Worm (Caenorhabditis elegans) whole organism, L1 larva: ENCODE measurements around the gene Y50D7A.8.

ENCODE experiments used
- C34B4.2 ChIP-seq: sonication (generic microtip); optimal IDR thresholded peaks from 2 replicates; lab custom pipeline; 2017; ENCODE audit warnings: mild to moderate bottlenecking, missing genetic modification characterization, missing compliant biosample characterization
- F16B12.6 ChIP-seq: fragments of 150-350 bp; optimal IDR thresholded peaks from 2 replicates; lab custom pipeline; 2014; ENCODE audit warnings: missing biosample characterization, missing genetic modification characterization
- Y116A8C.19 ChIP-seq: sonication (generic microtip); optimal IDR thresholded peaks from 2 replicates; lab custom pipeline; 2016; ENCODE audit warnings: missing compliant biosample characterization, missing genetic modification characterization, borderline replicate concordance
- aha-1 ChIP-seq: fragments of 150-350 bp; optimal IDR thresholded peaks from 2 replicates; lab custom pipeline; 2014; ENCODE audit warnings: missing biosample characterization, missing genetic modification characterization
- aly-2 ChIP-seq: fragments of 150-350 bp; optimal IDR thresholded peaks from 2 replicates; lab custom pipeline; 2014; ENCODE audit warnings: missing biosample characterization, missing genetic modification characterization
- blmp-1 ChIP-seq: fragments of 150-350 bp; optimal IDR thresholded peaks from 2 replicates; lab custom pipeline; 2014; ENCODE audit warnings: missing biosample characterization, missing genetic modification characterization
- ceh-63 ChIP-seq: fragments of 200-800 bp; sonication (Bioruptor generic); optimal IDR thresholded peaks from 2 replicates; lab custom pipeline; 2018; ENCODE audit warnings: mild to moderate bottlenecking, missing genetic modification characterization, missing compliant biosample characterization
- ceh-8 ChIP-seq: fragments of 200-800 bp; sonication (Bioruptor generic); optimal IDR thresholded peaks from 2 replicates; lab custom pipeline; 2018; ENCODE audit warnings: mild to moderate bottlenecking, missing genetic modification characterization, moderate library complexity, missing compliant biosample characterization
- ceh-88 ChIP-seq: fragments of 200-800 bp; sonication (Bioruptor generic); IDR thresholded peaks from 2 replicates; pipeline ENCODE4 v1.3.6; 2022; ENCODE audit warnings: missing genetic modification characterization, missing compliant biosample characterization
- dsc-1 ChIP-seq: sonication (generic microtip); optimal IDR thresholded peaks from 2 replicates; lab custom pipeline; 2016; ENCODE audit warnings: mild to moderate bottlenecking, missing genetic modification characterization, missing compliant biosample characterization
- egl-27 ChIP-seq, 2 experiments: fragments of 150-350 bp in 1 of 2; sonication (generic microtip); optimal IDR thresholded peaks; 3 replicates each; lab custom pipeline; 2017 to 2018; ENCODE audit warnings: missing biosample characterization in 2 of 2, missing genetic modification characterization in 2 of 2, missing genetic modification reagents in 2 of 2
- elt-2 ChIP-seq: sonication (generic microtip); optimal IDR thresholded peaks from 2 replicates; lab custom pipeline; 2016; ENCODE audit warnings: missing genetic modification characterization, mild to moderate bottlenecking, inconsistent platforms, missing compliant biosample characterization, missing genetic modification reagents
- elt-3 ChIP-seq, 6 experiments: fragments of 150-350 bp in 1 of 6; sonication (generic microtip); optimal IDR thresholded peaks; 2 replicates each; lab custom pipeline; 2017 to 2018; ENCODE audit warnings: missing biosample characterization in 6 of 6, missing genetic modification characterization in 6 of 6, inconsistent platforms in 1 of 6
- fkh-4 ChIP-seq: sonication (generic microtip); optimal IDR thresholded peaks from 2 replicates; lab custom pipeline; 2016; ENCODE audit warnings: missing compliant biosample characterization, missing genetic modification characterization, borderline replicate concordance
- fkh-8 ChIP-seq: sonication (generic microtip); optimal IDR thresholded peaks from 2 replicates; lab custom pipeline; 2016; ENCODE audit warnings: mild to moderate bottlenecking, missing genetic modification characterization, missing compliant biosample characterization
- fos-1 ChIP-seq: fragments of 150-350 bp; optimal IDR thresholded peaks from 2 replicates; lab custom pipeline; 2014; ENCODE audit warnings: missing biosample characterization, missing genetic modification characterization
- grh-1 ChIP-seq: fragments of 200-800 bp; sonication (Bioruptor generic); IDR thresholded peaks from 2 replicates; pipeline ENCODE4 v1.3.6; 2022; ENCODE audit warnings: missing genetic modification reagents, missing genetic modification characterization, missing compliant biosample characterization
- hlh-4 ChIP-seq: sonication (generic microtip); optimal IDR thresholded peaks from 2 replicates; lab custom pipeline; 2016; ENCODE audit warnings: mild to moderate bottlenecking, missing genetic modification characterization, missing compliant biosample characterization
- irx-1 ChIP-seq: sonication (generic microtip); optimal IDR thresholded peaks from 2 replicates; lab custom pipeline; 2016; ENCODE audit warnings: missing genetic modification characterization, missing compliant biosample characterization
- isw-1 ChIP-seq: fragments of 200-800 bp; sonication (Bioruptor generic); IDR thresholded peaks from 2 replicates; pipeline ENCODE4 v1.3.6; 2022; ENCODE audit warnings: missing genetic modification characterization, missing compliant biosample characterization
- jun-1 ChIP-seq: fragments of 150-350 bp; optimal IDR thresholded peaks from 2 replicates; lab custom pipeline; 2014; ENCODE audit warnings: missing biosample characterization, missing genetic modification reagents, missing genetic modification characterization
- lin-13 ChIP-seq: fragments of 150-350 bp; optimal IDR thresholded peaks from 2 replicates; lab custom pipeline; 2014; ENCODE audit warnings: missing biosample characterization, missing genetic modification reagents, missing genetic modification characterization
- lin-15B ChIP-seq: fragments of 150-350 bp; sonication (generic microtip); optimal IDR thresholded peaks from 3 replicates; lab custom pipeline; 2014; ENCODE audit warnings: missing biosample characterization, missing genetic modification characterization
- lin-35 ChIP-seq, 2 experiments: fragments of 150-350 bp; optimal IDR thresholded peaks; 2 replicates each; lab custom pipeline; 2014; ENCODE audit warnings: missing biosample characterization in 2 of 2, missing genetic modification characterization in 2 of 2, missing genetic modification reagents in 2 of 2
- lin-39 ChIP-seq: fragments of 150-350 bp; optimal IDR thresholded peaks from 2 replicates; lab custom pipeline; 2014; ENCODE audit warnings: missing biosample characterization, missing genetic modification reagents, missing genetic modification characterization
- lir-3 ChIP-seq: sonication (generic microtip); optimal IDR thresholded peaks from 2 replicates; lab custom pipeline; 2016; ENCODE audit warnings: mild to moderate bottlenecking, missing genetic modification characterization, moderate library complexity, missing compliant biosample characterization; ENCODE audit not compliant: poor library complexity
- mab-9 ChIP-seq: fragments of 200-800 bp; sonication (Bioruptor generic); IDR thresholded peaks from 2 replicates; pipeline ENCODE4 v1.3.6; 2022; ENCODE audit warnings: missing genetic modification reagents, missing genetic modification characterization, missing compliant biosample characterization
- mdl-1 ChIP-seq, 2 experiments: fragments of 150-350 bp; optimal IDR thresholded peaks; 2 replicates each; lab custom pipeline; 2014 to 2017; ENCODE audit warnings: missing biosample characterization in 2 of 2, missing genetic modification characterization in 2 of 2, inconsistent platforms in 1 of 2
- mef-2 ChIP-seq: fragments of 150-350 bp; optimal IDR thresholded peaks from 2 replicates; lab custom pipeline; 2014; ENCODE audit warnings: missing biosample characterization, missing genetic modification characterization
- nhr-20 ChIP-seq: sonication (generic microtip); optimal IDR thresholded peaks from 2 replicates; lab custom pipeline; 2016; ENCODE audit warnings: mild to moderate bottlenecking, missing genetic modification characterization, missing compliant biosample characterization
- nhr-237 ChIP-seq: fragments of 150-350 bp; optimal IDR thresholded peaks from 2 replicates; lab custom pipeline; 2014; ENCODE audit warnings: missing biosample characterization, missing genetic modification characterization
- nhr-47 ChIP-seq: sonication (generic microtip); optimal IDR thresholded peaks from 2 replicates; lab custom pipeline; 2016; ENCODE audit warnings: mild to moderate bottlenecking, missing genetic modification characterization, moderate library complexity, missing compliant biosample characterization
- nhr-71 ChIP-seq: sonication (generic microtip); optimal IDR thresholded peaks from 2 replicates; lab custom pipeline; 2016; ENCODE audit warnings: mild to moderate bottlenecking, missing genetic modification characterization, moderate library complexity, missing compliant biosample characterization
- nhr-76 ChIP-seq: sonication (generic microtip); optimal IDR thresholded peaks from 2 replicates; lab custom pipeline; 2017; ENCODE audit warnings: missing biosample characterization, missing genetic modification characterization
- nhr-84 ChIP-seq: sonication (generic microtip); optimal IDR thresholded peaks from 2 replicates; lab custom pipeline; 2017; ENCODE audit warnings: missing biosample characterization, missing genetic modification characterization
- nhr-85 ChIP-seq: sonication (generic microtip); peaks from one replicate; lab custom pipeline; 2016; ENCODE audit warnings: missing genetic modification characterization, inconsistent platforms, missing compliant biosample characterization
- nhr-90 ChIP-seq: sonication (generic microtip); optimal IDR thresholded peaks from 2 replicates; lab custom pipeline; 2016; ENCODE audit warnings: mild to moderate bottlenecking, missing genetic modification characterization, missing compliant biosample characterization; ENCODE audit not compliant: poor library complexity
- rnt-1 ChIP-seq: sonication (generic microtip); optimal IDR thresholded peaks from 2 replicates; lab custom pipeline; 2016; ENCODE audit warnings: mild to moderate bottlenecking, missing genetic modification characterization, moderate library complexity, missing compliant biosample characterization
- skn-1 ChIP-seq: fragments of 150-350 bp; optimal IDR thresholded peaks from 2 replicates; lab custom pipeline; 2014; ENCODE audit warnings: missing biosample characterization, missing genetic modification characterization
- snpc-4 ChIP-seq: fragments of 150-350 bp; optimal IDR thresholded peaks from 2 replicates; lab custom pipeline; 2014; ENCODE audit warnings: missing biosample characterization, missing genetic modification characterization
- snu-23 ChIP-seq: sonication (generic microtip); optimal IDR thresholded peaks from 2 replicates; lab custom pipeline; 2016; ENCODE audit warnings: missing genetic modification characterization, missing compliant biosample characterization
- sup-37 ChIP-seq: fragments of 200-800 bp; sonication (Bioruptor generic); optimal IDR thresholded peaks from 2 replicates; lab custom pipeline; 2018; ENCODE audit warnings: mild to moderate bottlenecking, missing genetic modification characterization, missing compliant biosample characterization
- swsn-7 ChIP-seq: sonication (generic microtip); optimal IDR thresholded peaks from 2 replicates; lab custom pipeline; 2016; ENCODE audit warnings: missing genetic modification characterization, missing compliant biosample characterization
- tlp-1 ChIP-seq: fragments of 150-350 bp; optimal IDR thresholded peaks from 2 replicates; lab custom pipeline; 2014; ENCODE audit warnings: missing biosample characterization, missing genetic modification characterization
- unc-130 ChIP-seq: fragments of 150-350 bp; optimal IDR thresholded peaks from 2 replicates; lab custom pipeline; 2017; ENCODE audit warnings: missing biosample characterization, missing genetic modification characterization, inconsistent platforms
- unc-86 ChIP-seq: sonication (generic microtip); optimal IDR thresholded peaks from 2 replicates; lab custom pipeline; 2016; ENCODE audit warnings: missing genetic modification characterization, missing compliant biosample characterization
- vab-15 ChIP-seq: sonication (generic microtip); optimal IDR thresholded peaks from 2 replicates; lab custom pipeline; 2017; ENCODE audit warnings: missing genotype, mild to moderate bottlenecking, missing genetic modification characterization, missing compliant biosample characterization
- xbp-1 ChIP-seq: sonication (generic microtip); optimal IDR thresholded peaks from 2 replicates; lab custom pipeline; 2016; ENCODE audit warnings: missing genetic modification characterization, missing compliant biosample characterization
- zip-4 ChIP-seq: fragments of 200-800 bp; sonication (Bioruptor generic); optimal IDR thresholded peaks from 2 replicates; lab custom pipeline; 2018; ENCODE audit warnings: mild to moderate bottlenecking, missing genetic modification characterization, moderate library complexity, missing compliant biosample characterization
- ztf-11 ChIP-seq, 2 experiments: sonication (generic microtip); optimal IDR thresholded peaks; 2 replicates each; lab custom pipeline; 2016 to 2017; ENCODE audit warnings: missing genetic modification characterization in 2 of 2, missing biosample characterization in 1 of 2, missing compliant biosample characterization in 1 of 2

The Y50D7A.8 gene

DNA sequence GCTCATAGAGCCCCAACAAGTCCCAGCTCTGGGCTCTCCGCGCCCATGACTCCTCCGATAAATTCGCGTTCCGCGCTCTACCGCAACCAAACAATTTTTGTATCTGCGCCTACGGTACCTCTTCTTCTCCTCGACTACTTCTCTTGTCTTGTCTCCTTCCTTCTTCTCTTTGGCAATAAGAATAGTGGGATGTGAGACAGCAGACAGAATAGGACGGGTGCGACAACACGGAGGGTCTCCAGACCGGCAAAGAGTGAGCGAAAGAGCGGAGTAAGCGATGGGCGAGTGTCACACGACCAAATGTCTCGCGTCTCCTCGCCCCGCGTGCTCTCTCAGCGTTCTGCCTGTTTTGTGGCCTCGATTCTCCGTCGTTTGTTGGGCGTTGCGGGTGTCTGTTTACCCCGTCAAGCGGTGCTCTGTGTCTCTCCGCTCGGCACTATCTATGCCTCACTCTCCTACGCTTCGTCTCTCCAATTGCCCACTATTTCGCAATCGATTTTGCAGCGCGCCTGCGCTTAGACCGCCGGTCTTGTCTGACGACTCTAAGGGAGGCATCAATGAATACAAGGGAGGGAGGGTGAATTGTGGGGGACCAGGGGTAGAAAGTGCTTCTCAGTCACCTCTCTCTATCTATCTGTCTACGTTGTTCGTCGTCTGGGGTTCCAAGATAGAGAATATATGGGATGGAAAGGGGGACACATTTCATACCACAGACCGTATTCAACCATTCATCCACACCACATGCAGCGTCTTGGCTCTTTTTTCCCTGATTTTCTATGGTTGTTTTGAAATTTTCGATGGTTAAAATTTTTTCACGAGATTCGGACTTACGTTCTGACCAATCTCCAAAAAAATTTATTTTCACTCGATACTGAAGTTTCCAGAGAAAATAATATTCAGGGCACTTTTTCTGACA is 11.8 kb upstream of the Y50D7A.8 start, which contains the start of gene gei-4 (continued):
- TF ChIP-seq ztf-11 (tag; optimal IDR thresholded peaks at IDR 0.05; lab: Kevin White, UChicago): peak in 1 of 2 experiments; percentile 84
- peak; percentile 82 for TF ChIP-seq irx-1 (tag; lab: Kevin White, UChicago)
- no peak for TF ChIP-seq C34B4.2
- peak; percentile 43 for TF ChIP-seq elt-2 (tag; lab: Kevin White, UChicago)
- TF ChIP-seq isw-1 (GFP tag; lab: Robert Waterston, UW): peak; percentile 69
- peak; percentile 92 for TF ChIP-seq jun-1 (tag; lab: Kevin White, UChicago)
- no peak for TF ChIP-seq tlp-1
- TF ChIP-seq fkh-4 (tag; lab: Kevin White, UChicago): peak; percentile 38

DNA sequence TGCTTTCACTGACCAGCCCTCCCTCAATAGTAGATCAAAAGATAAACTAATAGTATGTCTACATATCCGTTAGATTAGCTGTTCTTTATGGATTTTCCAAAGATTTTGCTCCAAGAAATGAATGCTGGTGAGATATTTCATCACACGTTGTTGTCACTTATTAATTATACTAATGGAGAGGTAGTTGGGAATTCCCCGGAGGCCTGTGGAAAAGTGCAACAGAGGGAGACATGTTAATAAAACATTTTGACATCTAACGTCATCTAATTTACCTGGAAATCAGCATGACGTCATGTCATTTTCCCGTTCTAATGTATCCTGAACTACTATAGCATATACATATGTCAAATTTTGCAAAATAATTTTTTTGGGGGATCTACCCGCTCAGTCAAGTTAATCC is 10.0 kb upstream of the Y50D7A.8 start:
- TF ChIP-seq ztf-11 (tag; optimal IDR thresholded peaks at IDR 0.05; lab: Kevin White, UChicago): no peak
- no peak for TF ChIP-seq swsn-7
- TF ChIP-seq skn-1 (tag; lab: Kevin White, UChicago): no peak
- no peak for TF ChIP-seq xbp-1 (tag; lab: Kevin White, UChicago)
- TF ChIP-seq nhr-20: no peak
- no peak for TF ChIP-seq snpc-4
- peak; percentile 51 for TF ChIP-seq dsc-1 (tag; lab: Kevin White, UChicago)
- no peak for TF ChIP-seq elt-3 (tag; optimal IDR thresholded peaks at IDR 0.05; lab: Kevin White, UChicago)
- no peak for TF ChIP-seq nhr-84 (tag; lab: Kevin White, UChicago)
- no peak for TF ChIP-seq ceh-63 (GFP tag; lab: Kevin White, UChicago)
- peak; percentile 55 for TF ChIP-seq nhr-85
- TF ChIP-seq snu-23 (GFP tag; lab: Kevin White, UChicago): no peak
- TF ChIP-seq grh-1 (GFP tag; lab: Robert Waterston, UW): no peak
- TF ChIP-seq unc-130 (tag; lab: Kevin White, UChicago): no peak
- TF ChIP-seq aha-1 (tag; lab: Kevin White, UChicago): no peak
- TF ChIP-seq blmp-1 (tag; lab: Kevin White, UChicago): no peak
- no peak for TF ChIP-seq lin-13 (GFP tag; lab: Kevin White, UChicago)
- no peak for TF ChIP-seq lir-3
- TF ChIP-seq ceh-8 (GFP tag; lab: Kevin White, UChicago): peak; percentile 82
- peak; percentile 29 for TF ChIP-seq fkh-8
- no peak for TF ChIP-seq mdl-1 (tag; optimal IDR thresholded peaks at IDR 0.05; lab: Kevin White, UChicago)
- TF ChIP-seq unc-86 (tag; lab: Kevin White, UChicago): peak; percentile 22
- no peak for TF ChIP-seq vab-15 (tag; lab: Kevin White, UChicago)
- no peak for TF ChIP-seq F16B12.6 (tag; lab: Kevin White, UChicago)
- no peak for TF ChIP-seq nhr-90 (tag; lab: Kevin White, UChicago)
- TF ChIP-seq lin-35 (GFP tag; optimal IDR thresholded peaks at IDR 0.05; lab: Kevin White, UChicago): no peak
- TF ChIP-seq zip-4 (GFP tag; lab: Kevin White, UChicago): no peak
- peak; percentile 37 for TF ChIP-seq nhr-71 (tag; lab: Kevin White, UChicago)
- no peak for TF ChIP-seq mef-2 (tag; lab: Kevin White, UChicago)
- no peak for TF ChIP-seq ceh-88 (GFP tag; lab: Robert Waterston, UW)
- peak; percentile 15 for TF ChIP-seq nhr-47
- TF ChIP-seq aly-2 (tag; lab: Kevin White, UChicago): no peak
- TF ChIP-seq rnt-1: no peak
- TF ChIP-seq fos-1 (tag; lab: Kevin White, UChicago): no peak
- TF ChIP-seq hlh-4 (tag; lab: Kevin White, UChicago): no peak
- TF ChIP-seq lin-39 (tag; lab: Kevin White, UChicago): no peak
- TF ChIP-seq mab-9 (GFP tag; lab: Robert Waterston, UW): no peak
- TF ChIP-seq egl-27 (tag; optimal IDR thresholded peaks at IDR 0.05; lab: Kevin White, UChicago): no peak
- no peak for TF ChIP-seq nhr-237 (tag; lab: Kevin White, UChicago)
- TF ChIP-seq sup-37 (GFP tag; lab: Kevin White, UChicago): no peak
- no peak for TF ChIP-seq nhr-76 (tag; lab: Kevin White, UChicago)
- no peak for TF ChIP-seq Y116A8C.19 (tag; lab: Kevin White, UChicago)
- TF ChIP-seq lin-15B: no peak
